Worm (Caenorhabditis elegans) whole organism, young adult: Measurements from ENCODE around the gene cpt-1.

ENCODE experiments used
- B0035.1 ChIP-seq: sonication (generic microtip); optimal IDR thresholded peaks from 2 replicates; lab custom pipeline; 2016; ENCODE audit warnings: missing genetic modification characterization, mild to moderate bottlenecking, missing compliant biosample characterization, missing genotype, missing genetic modification reagents
- B0261.1 ChIP-seq: sonication (generic microtip); optimal IDR thresholded peaks from 2 replicates; lab custom pipeline; 2016; ENCODE audit warnings: mild to moderate bottlenecking, missing genetic modification characterization, moderate library complexity, missing compliant biosample characterization
- B0336.3 ChIP-seq: fragments of 200-800 bp; sonication (Bioruptor generic); IDR thresholded peaks from 2 replicates; pipeline ENCODE4 v1.3.6; 2022; ENCODE audit warnings: missing genetic modification characterization, missing compliant biosample characterization
- C06A6.2 ChIP-seq: fragments of 200-800 bp; sonication (Bioruptor generic); conservative IDR thresholded peaks from 2 replicates; pipeline ENCODE4 v1.3.6; 2022; ENCODE audit warnings: missing genetic modification characterization, missing compliant biosample characterization
- C17E4.6 ChIP-seq: fragments of 200-800 bp; sonication (Bioruptor generic); IDR thresholded peaks from 2 replicates; pipeline ENCODE4 v1.3.6; 2022; ENCODE audit warnings: missing genetic modification reagents, missing genetic modification characterization, missing compliant biosample characterization
- F23B12.7 ChIP-seq: sonication (generic microtip); optimal IDR thresholded peaks from 2 replicates; lab custom pipeline; 2017; ENCODE audit warnings: missing genetic modification characterization, mild to moderate bottlenecking, missing compliant biosample characterization, antibody characterized with exemption, moderate library complexity; ENCODE audit not compliant: insufficient read depth
- F37B4.10 ChIP-seq: fragments of 200-800 bp; sonication (Bioruptor generic); IDR thresholded peaks from 2 replicates; pipeline ENCODE4 v1.3.6; 2022; ENCODE audit warnings: missing genetic modification characterization, missing compliant biosample characterization
- F39B2.1 ChIP-seq: fragments of 200-800 bp; sonication (Bioruptor generic); IDR thresholded peaks from 2 replicates; pipeline ENCODE4 v1.3.6; 2022; ENCODE audit warnings: missing genetic modification reagents, missing genetic modification characterization, missing compliant biosample characterization
- F57A8.1 ChIP-seq: fragments of 200-800 bp; sonication (Bioruptor generic); optimal IDR thresholded peaks from 2 replicates; lab custom pipeline; 2018; ENCODE audit warnings: mild to moderate bottlenecking, missing genetic modification characterization, moderate library complexity, missing compliant biosample characterization
- F57C9.4 ChIP-seq: sonication (generic microtip); optimal IDR thresholded peaks from 2 replicates; lab custom pipeline; 2017; ENCODE audit warnings: mild to moderate bottlenecking, missing genetic modification characterization, missing compliant biosample characterization
- T07F8.4 ChIP-seq: sonication (generic microtip); optimal IDR thresholded peaks from 2 replicates; lab custom pipeline; 2016; ENCODE audit warnings: mild to moderate bottlenecking, missing genetic modification characterization, moderate library complexity, missing compliant biosample characterization
- Y53G8AR.9 ChIP-seq: fragments of 200-800 bp; sonication (Bioruptor generic); conservative IDR thresholded peaks from 2 replicates; pipeline ENCODE4 v1.3.6; 2022; ENCODE audit warnings: missing genetic modification reagents, missing genetic modification characterization, missing compliant biosample characterization
- Y56A3A.18 ChIP-seq: fragments of 200-800 bp; sonication (Bioruptor generic); IDR thresholded peaks from 2 replicates; pipeline ENCODE4 v1.3.6; 2022; ENCODE audit warnings: missing genetic modification reagents, missing genetic modification characterization, missing compliant biosample characterization
- ZK185.1 ChIP-seq: sonication (generic microtip); optimal IDR thresholded peaks from 2 replicates; lab custom pipeline; 2016; ENCODE audit warnings: mild to moderate bottlenecking, missing genetic modification characterization, missing compliant biosample characterization; ENCODE audit not compliant: poor library complexity, severe bottlenecking
- aptf-3 ChIP-seq: fragments of 200-800 bp; sonication (Bioruptor generic); IDR thresholded peaks from 2 replicates; pipeline ENCODE4 v1.3.6; 2022; ENCODE audit warnings: missing genetic modification characterization, missing compliant biosample characterization
- atf-7 ChIP-seq: sonication (generic microtip); optimal IDR thresholded peaks from 2 replicates; lab custom pipeline; 2017; ENCODE audit warnings: mild to moderate bottlenecking, missing genetic modification characterization, missing compliant biosample characterization
- attf-6 ChIP-seq: fragments of 200-800 bp; sonication (Bioruptor generic); IDR thresholded peaks from 2 replicates; pipeline ENCODE4 v1.3.6; 2022; ENCODE audit warnings: missing genetic modification reagents, missing genetic modification characterization, missing compliant biosample characterization
- bed-1 ChIP-seq: fragments of 200-800 bp; sonication (Bioruptor generic); IDR thresholded peaks from 2 replicates; pipeline ENCODE4 v1.3.6; 2022; ENCODE audit warnings: missing genetic modification reagents, missing genetic modification characterization, missing compliant biosample characterization
- ceh-27 ChIP-seq: fragments of 200-800 bp; sonication (Bioruptor generic); optimal IDR thresholded peaks from 2 replicates; lab custom pipeline; 2018; ENCODE audit warnings: mild to moderate bottlenecking, missing genetic modification characterization, moderate library complexity, missing compliant biosample characterization
- ceh-58 ChIP-seq: fragments of 200-800 bp; sonication (Bioruptor generic); IDR thresholded peaks from 2 replicates; pipeline ENCODE4 v1.3.6; 2022; ENCODE audit warnings: missing genetic modification characterization, missing compliant biosample characterization
- ceh-79 ChIP-seq: sonication (generic microtip); optimal IDR thresholded peaks from 2 replicates; lab custom pipeline; 2017; ENCODE audit warnings: mild to moderate bottlenecking, missing genetic modification characterization, missing compliant biosample characterization
- ceh-91 ChIP-seq: fragments of 200-800 bp; sonication (Bioruptor generic); IDR thresholded peaks from 2 replicates; pipeline ENCODE4 v1.3.6; 2022; ENCODE audit warnings: missing genetic modification reagents, missing genetic modification characterization, missing compliant biosample characterization
- dpff-1 ChIP-seq: sonication (generic microtip); optimal IDR thresholded peaks from 2 replicates; lab custom pipeline; 2017; ENCODE audit warnings: mild to moderate bottlenecking, missing genetic modification characterization, missing compliant biosample characterization
- egl-44 ChIP-seq: fragments of 200-800 bp; sonication (Bioruptor generic); IDR thresholded peaks from 2 replicates; pipeline ENCODE4 v1.3.6; 2022; ENCODE audit warnings: missing genetic modification reagents, missing genetic modification characterization, missing compliant biosample characterization
- fkh-3 ChIP-seq: sonication (generic microtip); optimal IDR thresholded peaks from 2 replicates; lab custom pipeline; 2016; ENCODE audit warnings: mild to moderate bottlenecking, missing genetic modification characterization, missing compliant biosample characterization
- gei-17 ChIP-seq: fragments of 200-800 bp; sonication (Bioruptor generic); optimal IDR thresholded peaks from 2 replicates; lab custom pipeline; 2018; ENCODE audit warnings: mild to moderate bottlenecking, missing genetic modification characterization, missing compliant biosample characterization
- him-1 ChIP-seq: sonication (generic microtip); optimal IDR thresholded peaks from 2 replicates; lab custom pipeline; 2016; ENCODE audit warnings: missing genotype, missing genetic modification reagents, missing genetic modification characterization, missing compliant biosample characterization
- hrde-1 ChIP-seq: sonication (generic microtip); optimal IDR thresholded peaks from 2 replicates; lab custom pipeline; 2016; ENCODE audit warnings: missing genetic modification characterization, mild to moderate bottlenecking, missing compliant biosample characterization, moderate library complexity, missing genotype, missing genetic modification reagents, borderline replicate concordance
- hsf-1 ChIP-seq: fragments of 200-800 bp; sonication (Bioruptor generic); IDR thresholded peaks from 2 replicates; pipeline ENCODE4 v1.3.6; 2022; ENCODE audit warnings: missing genetic modification reagents, missing genetic modification characterization, missing compliant biosample characterization
- lsl-1 ChIP-seq: fragments of 200-800 bp; sonication (Bioruptor generic); optimal IDR thresholded peaks from 2 replicates; lab custom pipeline; 2018; ENCODE audit warnings: mild to moderate bottlenecking, missing genetic modification characterization, moderate library complexity, missing compliant biosample characterization
- madf-8 ChIP-seq: fragments of 200-800 bp; sonication (Bioruptor generic); conservative IDR thresholded peaks from 2 replicates; pipeline ENCODE4 v1.3.6; 2022; ENCODE audit warnings: missing genetic modification reagents, missing genetic modification characterization, missing compliant biosample characterization
- mel-28 ChIP-seq: sonication (generic microtip); optimal IDR thresholded peaks from 2 replicates; lab custom pipeline; 2016; ENCODE audit warnings: borderline replicate concordance, mild to moderate bottlenecking, missing genetic modification characterization, missing compliant biosample characterization
- nfya-2 ChIP-seq: fragments of 200-800 bp; sonication (Bioruptor generic); IDR thresholded peaks from 2 replicates; pipeline ENCODE4 v1.3.6; 2022; ENCODE audit warnings: missing genetic modification reagents, missing genetic modification characterization, missing compliant biosample characterization
- nfyb-1 ChIP-seq: fragments of 200-800 bp; sonication (Bioruptor generic); IDR thresholded peaks from 2 replicates; pipeline ENCODE4 v1.3.6; 2022; ENCODE audit warnings: missing genetic modification reagents, missing genetic modification characterization, missing compliant biosample characterization
- nhr-27 ChIP-seq: fragments of 200-800 bp; sonication (Bioruptor generic); optimal IDR thresholded peaks from 2 replicates; lab custom pipeline; 2018; ENCODE audit warnings: mild to moderate bottlenecking, missing genetic modification characterization, moderate library complexity, missing compliant biosample characterization
- pbrm-1 ChIP-seq: fragments of 200-800 bp; sonication (Bioruptor generic); IDR thresholded peaks from 2 replicates; pipeline ENCODE4 v1.3.6; 2022; ENCODE audit warnings: missing genetic modification reagents, missing genetic modification characterization, missing compliant biosample characterization
- rcor-1 ChIP-seq: fragments of 200-800 bp; sonication (Bioruptor generic); IDR thresholded peaks from 2 replicates; pipeline ENCODE4 v1.3.6; 2022; ENCODE audit warnings: missing genetic modification reagents, missing genetic modification characterization, missing compliant biosample characterization
- rec-8 ChIP-seq, 2 experiments: sonication (generic microtip); optimal IDR thresholded peaks; 2 replicates each; lab custom pipeline; 2016; ENCODE audit warnings: mild to moderate bottlenecking in 2 of 2, missing genetic modification characterization in 2 of 2, missing genetic modification reagents in 2 of 2, missing genotype in 2 of 2, missing biosample characterization in 1 of 2, missing compliant biosample characterization in 1 of 2, moderate library complexity in 1 of 2
- repo-1 ChIP-seq: sonication (generic microtip); optimal IDR thresholded peaks from 2 replicates; lab custom pipeline; 2017; ENCODE audit warnings: mild to moderate bottlenecking, missing genetic modification characterization, missing compliant biosample characterization
- rpc-1 ChIP-seq, 2 experiments: fragments of 150-350 bp in 1 of 2; sonication (generic microtip) in 1 of 2; optimal IDR thresholded peaks; 2 replicates each; lab custom pipeline; 2014 to 2018; ENCODE audit warnings: missing biosample characterization in 1 of 2, missing genetic modification characterization in 1 of 2, missing genetic modification reagents in 1 of 2, missing genotype in 1 of 2
- snpc-1.3 ChIP-seq: sonication (generic microtip); optimal IDR thresholded peaks from 2 replicates; lab custom pipeline; 2017; ENCODE audit warnings: missing genetic modification characterization, mild to moderate bottlenecking, missing compliant biosample characterization, antibody characterized with exemption, moderate library complexity, missing genotype, missing genetic modification reagents; ENCODE audit not compliant: insufficient read depth
- tbp1 ChIP-seq: fragments of 200-800 bp; sonication (Bioruptor generic); optimal IDR thresholded peaks from 2 replicates; lab custom pipeline; 2018; ENCODE audit warnings: mild to moderate bottlenecking, missing genetic modification characterization, missing compliant biosample characterization
- tlf-1 ChIP-seq: fragments of 200-800 bp; sonication (Bioruptor generic); optimal IDR thresholded peaks from 2 replicates; lab custom pipeline; 2018; ENCODE audit warnings: mild to moderate bottlenecking, missing genetic modification characterization, missing compliant biosample characterization
- xnd-1 ChIP-seq: sonication (generic microtip); optimal IDR thresholded peaks from 2 replicates; lab custom pipeline; 2016; ENCODE audit warnings: missing genotype, missing genetic modification reagents, missing genetic modification characterization, missing compliant biosample characterization
- zfh-2 ChIP-seq: fragments of 200-800 bp; sonication (Bioruptor generic); conservative IDR thresholded peaks from 2 replicates; pipeline ENCODE4 v1.3.6; 2022; ENCODE audit warnings: missing genetic modification reagents, missing genetic modification characterization, missing compliant biosample characterization
- ztf-28 ChIP-seq: fragments of 200-800 bp; sonication (Bioruptor generic); IDR thresholded peaks from 2 replicates; pipeline ENCODE4 v1.3.6; 2022; ENCODE audit warnings: missing genetic modification reagents, missing genetic modification characterization, missing compliant biosample characterization
- ztf-6 ChIP-seq: fragments of 200-800 bp; sonication (Bioruptor generic); IDR thresholded peaks from 2 replicates; pipeline ENCODE4 v1.3.6; 2022; ENCODE audit warnings: missing genetic modification reagents, missing genetic modification characterization, missing compliant biosample characterization

The cpt-1 gene

DNA sequence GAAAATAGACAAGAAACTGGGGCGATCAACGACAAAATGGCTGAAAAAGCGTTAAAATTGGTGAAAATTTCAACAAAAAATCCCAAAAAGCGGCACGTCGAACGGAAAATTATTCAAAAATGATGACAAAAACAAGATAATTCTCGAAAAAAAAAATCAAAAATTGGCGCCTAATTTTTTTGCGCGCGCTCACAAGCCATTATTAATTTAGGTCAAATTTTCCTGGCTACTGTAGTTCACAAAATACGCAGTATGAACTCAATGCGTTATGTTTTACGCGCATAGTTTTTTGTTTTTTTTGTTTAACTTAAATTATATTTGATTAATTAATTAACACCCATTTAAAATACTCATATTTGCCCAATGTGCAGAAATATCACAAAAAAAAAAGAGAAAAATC lies 56.9 kb downstream of the cpt-1 start (continued):
- TF ChIP-seq egl-44 (no peak), nfyb-1 (GFP tag; lab: Robert Waterston, UW) (no peak), ztf-28 (GFP tag; lab: Robert Waterston, UW) (no peak), B0336.3 (GFP tag; lab: Robert Waterston, UW) (0 out of 2 replicates have a peak, but pooled peaks have one; percentile 18), gei-17 (GFP tag; lab: Kevin White, UChicago) (no peak), nfya-2 (no peak), hsf-1 (GFP tag; lab: Robert Waterston, UW) (peak; percentile 97), ZK185.1 (tag; lab: Kevin White, UChicago) (no peak), F57A8.1 (GFP tag; lab: Kevin White, UChicago) (no peak), rcor-1 (GFP tag; lab: Robert Waterston, UW) (peak; percentile 78), repo-1 (tag; lab: Kevin White, UChicago) (no peak), aptf-3 (GFP tag; lab: Robert Waterston, UW) (no peak), nhr-27 (tag; lab: Kevin White, UChicago) (no peak), lsl-1 (GFP tag; lab: Kevin White, UChicago) (peak; percentile 95), tlf-1 (peak; percentile 77), attf-6 (GFP tag; lab: Robert Waterston, UW) (0 out of 2 replicates have a peak, but pooled peaks have one; percentile 45), Y53G8AR.9 (GFP tag; lab: Robert Waterston, UW) (peak; percentile 60; the same call in 1 of the 2 replicates), T07F8.4 (no peak), bed-1 (no peak), C06A6.2 (GFP tag; lab: Robert Waterston, UW) (no peak), F39B2.1 (GFP tag; lab: Robert Waterston, UW) (no peak), hrde-1 (peak; percentile 37), him-1 (tag; lab: Kevin White, UChicago) (peak; percentile 22), ceh-58 (no peak), Y56A3A.18 (GFP tag; lab: Robert Waterston, UW) (no peak), madf-8 (peak; percentile 94), dpff-1 (tag; lab: Kevin White, UChicago) (no peak), B0261.1 (tag; lab: Kevin White, UChicago) (no peak), mel-28 (tag; lab: Kevin White, UChicago) (no peak), snpc-1.3 (tag; lab: Kevin White, UChicago) (peak; percentile 75), rec-8 (tag; optimal IDR thresholded peaks at IDR 0.05; lab: Kevin White, UChicago) (no peak), ceh-91 (peak; percentile 96), rpc-1 (optimal IDR thresholded peaks at IDR 0.05; lab: Kevin White, UChicago) (no peak), rpc-1 (tag; optimal IDR thresholded peaks at IDR 0.05; lab: Kevin White, UChicago) (no peak), xnd-1 (tag; lab: Kevin White, UChicago) (peak; percentile 94), zfh-2 (GFP tag; lab: Robert Waterston, UW) (no peak), F57C9.4 (tag; lab: Kevin White, UChicago) (no peak), ceh-27 (GFP tag; lab: Kevin White, UChicago) (no peak), tbp1 (GFP tag; lab: Kevin White, UChicago) (peak; percentile 58), B0035.1 (tag; lab: Kevin White, UChicago) (no peak), F23B12.7 (tag; lab: Kevin White, UChicago) (no peak), pbrm-1 (GFP tag; lab: Robert Waterston, UW) (no peak), F37B4.10 (GFP tag; lab: Robert Waterston, UW) (no peak), C17E4.6 (GFP tag; lab: Robert Waterston, UW) (peak; percentile 58; the same call in 1 of the 2 replicates), ztf-6 (no peak), fkh-3 (tag; lab: Kevin White, UChicago) (no peak), ceh-79 (tag; lab: Kevin White, UChicago) (no peak), atf-7 (tag; lab: Kevin White, UChicago) (no peak)
